Worm (Caenorhabditis elegans): ENCODE measurements around the gene cpg-4.

Gene cpg-4

DNA sequence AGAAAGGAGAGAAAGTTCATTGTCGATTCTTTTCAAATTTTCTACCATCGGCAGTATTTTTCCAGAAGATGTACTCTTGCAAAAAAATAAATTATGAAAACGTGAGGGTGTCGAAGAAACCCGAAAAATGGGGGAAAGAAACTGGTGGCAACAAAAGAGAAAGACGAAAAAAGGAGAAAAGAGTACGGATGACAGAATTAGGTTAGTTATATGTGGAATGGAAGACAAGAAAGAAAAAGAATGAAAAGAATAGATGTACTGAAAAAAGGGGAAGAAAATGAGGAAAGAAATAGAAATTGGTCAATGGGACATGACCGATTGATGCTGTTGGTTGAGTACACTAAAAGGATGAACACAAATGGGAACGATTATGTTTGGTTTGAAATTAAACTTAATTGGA, 40.6 kb upstream of the cpg-4 start:
- TF ChIP-seq npax-4 (tag; optimal IDR thresholded peaks at IDR 0.05) (no peak), ama-1 (optimal IDR thresholded peaks at IDR 0.05) (no peak), odd-2 (tag; optimal IDR thresholded peaks at IDR 0.05) (no peak), fkh-6 (tag; optimal IDR thresholded peaks at IDR 0.05) (no peak), zip-5 (tag; optimal IDR thresholded peaks at IDR 0.05) (no peak), unc-42 (tag; optimal IDR thresholded peaks at IDR 0.05) (peak; percentile 74), ttx-3 (tag; optimal IDR thresholded peaks at IDR 0.05) (no peak), nfya-1 (tag; optimal IDR thresholded peaks at IDR 0.05) (no peak)

DNA sequence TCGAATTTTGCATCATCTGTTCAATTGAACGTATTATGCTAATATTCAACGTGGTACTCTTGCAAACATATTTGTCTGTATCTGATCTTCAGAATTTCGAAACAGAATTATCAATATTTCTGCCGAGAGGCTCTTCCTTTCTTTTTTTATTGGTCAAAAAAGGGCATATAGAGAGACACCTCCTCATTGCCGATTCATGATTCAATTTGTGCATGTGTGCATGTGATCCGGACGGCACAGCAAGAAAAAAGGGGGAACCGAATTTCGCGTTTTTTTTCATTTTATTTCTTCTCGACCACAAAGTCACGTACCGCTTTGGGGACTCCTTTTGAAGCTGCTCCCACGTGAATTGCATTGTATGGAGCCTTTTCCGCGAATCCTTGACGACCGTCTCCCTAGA, 34.7 kb upstream of the cpg-4 start, which contains the start of gene mcp-1:
Gene mcp-1, plus strand, starts transcription at position 292 of the 400 bp plus-strand sequence.
- TF ChIP-seq lim-6 (tag; optimal IDR thresholded peaks at IDR 0.05) (no peak), unc-42 (tag; optimal IDR thresholded peaks at IDR 0.05) (peak; percentile 85), hlh-13 (GFP tag; optimal IDR thresholded peaks at IDR 0.05) (no peak), fkh-10 (GFP tag; optimal IDR thresholded peaks at IDR 0.05) (no peak), ceh-9 (tag; optimal IDR thresholded peaks at IDR 0.05) (no peak)

DNA sequence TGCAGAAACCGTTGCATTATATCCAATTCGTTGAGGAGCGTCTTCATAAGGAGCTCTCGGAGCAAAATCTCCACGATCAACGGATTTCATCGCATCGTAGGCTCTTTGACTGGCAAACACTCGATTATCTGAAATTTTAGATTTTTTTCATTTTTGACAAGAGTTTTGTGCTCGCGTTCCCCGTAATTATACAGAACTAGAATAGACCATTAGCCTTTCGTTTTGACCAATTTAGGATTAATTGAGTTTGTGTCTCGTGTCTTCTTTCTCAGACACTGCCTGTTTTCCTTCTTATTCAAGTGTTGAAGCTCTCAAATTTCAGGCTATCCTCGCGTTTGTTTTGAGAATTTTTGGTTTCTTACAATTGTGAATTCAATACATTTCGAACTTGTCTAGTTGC, 33.1 kb upstream of the cpg-4 start:
- TF ChIP-seq ztf-16 (tag; optimal IDR thresholded peaks at IDR 0.05) (no peak), unc-42 (tag; optimal IDR thresholded peaks at IDR 0.05) (peak; percentile 59)

ce11 chrV:5963696-5964095, 32.5 kb upstream of the cpg-4 start, which contains the start of gene pcm-1:
TSS of gene pcm-1 (minus strand) at chrV:5963882.
- TF ChIP-seq unc-42 (tag; optimal IDR thresholded peaks at IDR 0.05) (peak; percentile 14), nfya-1 (tag; optimal IDR thresholded peaks at IDR 0.05) (peak; percentile 20), tbx-2 (tag; optimal IDR thresholded peaks at IDR 0.05) (no peak)

- TF ChIP-seq ceh-18 (tag; optimal IDR thresholded peaks at IDR 0.05) (peak; percentile 8), unc-3 (GFP tag; conservative IDR thresholded peaks at IDR 0.05) (no peak), unc-3 (tag; optimal IDR thresholded peaks at IDR 0.05) (no peak), ceh-34 (tag; optimal IDR thresholded peaks at IDR 0.05) (no peak), pqm-1 (tag; optimal IDR thresholded peaks at IDR 0.05) (no peak), ztf-16 (tag; optimal IDR thresholded peaks at IDR 0.05) (no peak), unc-42 (tag; optimal IDR thresholded peaks at IDR 0.05) (peak; percentile 32), ceh-6 (GFP tag; optimal IDR thresholded peaks at IDR 0.05) (no peak), fkh-10 (GFP tag; optimal IDR thresholded peaks at IDR 0.05) (no peak), ceh-22 (tag; optimal IDR thresholded peaks at IDR 0.05) (no peak), ref-2 (tag; optimal IDR thresholded peaks at IDR 0.05) (no peak), rnt-1 (tag; optimal IDR thresholded peaks at IDR 0.05) (no peak), nfya-1 (tag; optimal IDR thresholded peaks at IDR 0.05) (no peak), unc-55 (GFP tag; optimal IDR thresholded peaks at IDR 0.05) (peak; percentile 43), K09A11.1 (tag; optimal IDR thresholded peaks at IDR 0.05; ENCODE audit: insufficient read depth) (no peak)
These were observed 31.5 kb upstream of the cpg-4 start for ce11 chrV:5964658-5965178.

- TF ChIP-seq pat-9 (tag; optimal IDR thresholded peaks at IDR 0.05), result no peak
- no peak for TF ChIP-seq F13H6.1 (tag; optimal IDR thresholded peaks at IDR 0.05)
These were observed 23.6 kb upstream of the cpg-4 start for ce11 chrV:5972582-5972981.

- no peak for TF ChIP-seq ceh-24 (tag; optimal IDR thresholded peaks at IDR 0.05)
- no peak for TF ChIP-seq ets-4 (tag; optimal IDR thresholded peaks at IDR 0.05)
- no peak for TF ChIP-seq K09A11.1 (tag; optimal IDR thresholded peaks at IDR 0.05; ENCODE audit: insufficient read depth)
- no peak for TF ChIP-seq mec-3 (tag; optimal IDR thresholded peaks at IDR 0.05; ENCODE audit: borderline replicate concordance)
- no peak for TF ChIP-seq ceh-34 (tag; optimal IDR thresholded peaks at IDR 0.05)
- no peak for TF ChIP-seq ceh-6 (GFP tag; optimal IDR thresholded peaks at IDR 0.05)
- no peak for TF ChIP-seq ceh-31 (tag; optimal IDR thresholded peaks at IDR 0.05)
- no peak for TF ChIP-seq madf-2 (tag; optimal IDR thresholded peaks at IDR 0.05)
- TF ChIP-seq C38D4.7 (GFP tag; optimal IDR thresholded peaks at IDR 0.05), result no peak
- no peak for TF ChIP-seq F13H6.1 (tag; optimal IDR thresholded peaks at IDR 0.05)
- no peak for TF ChIP-seq lin-11 (tag; optimal IDR thresholded peaks at IDR 0.05)
- TF ChIP-seq npax-4 (tag; optimal IDR thresholded peaks at IDR 0.05), result no peak
- TF ChIP-seq pat-9 (tag; optimal IDR thresholded peaks at IDR 0.05), result no peak
- TF ChIP-seq ref-2 (tag; optimal IDR thresholded peaks at IDR 0.05), result no peak
- TF ChIP-seq sox-4 (tag; optimal IDR thresholded peaks at IDR 0.05), result no peak
These were observed 22.5 kb upstream of the cpg-4 start for ce11 chrV:5973713-5974112.

Data from whole organism, late embryonic.